Worm (Caenorhabditis elegans): Measurements from ENCODE around the gene myo-3.

DNA sequence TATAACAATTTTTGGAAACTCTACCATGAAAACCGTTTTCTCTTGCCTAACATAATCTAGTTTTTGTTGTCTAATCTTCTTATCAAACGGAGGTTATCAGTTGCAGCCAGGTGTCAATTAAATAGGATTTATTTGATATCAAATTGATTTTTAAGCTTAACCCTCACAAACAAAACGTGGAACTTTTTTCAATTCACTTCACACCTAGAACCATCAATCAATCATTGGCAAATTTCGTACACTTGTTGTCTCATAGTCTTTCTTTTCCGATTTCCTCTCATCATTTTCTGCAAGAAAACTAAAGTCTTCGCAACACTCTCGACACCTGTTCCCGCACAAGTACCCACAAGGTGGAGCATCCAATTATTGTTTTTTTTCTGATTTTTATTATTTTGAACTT lies 25.5 kb downstream of the myo-3 start:
- no peak for TF ChIP-seq nhr-12 (tag; optimal IDR thresholded peaks at IDR 0.05)
- TF ChIP-seq mep-1 (tag; optimal IDR thresholded peaks at IDR 0.05) = no peak
- no peak for TF ChIP-seq snpc-4 (tag; optimal IDR thresholded peaks at IDR 0.05)
- TF ChIP-seq sptf-1 (tag; optimal IDR thresholded peaks at IDR 0.05) = no peak
- TF ChIP-seq ham-2 (GFP tag; optimal IDR thresholded peaks at IDR 0.05) = no peak
- no peak for TF ChIP-seq unc-39 (tag; optimal IDR thresholded peaks at IDR 0.05)
- no peak for TF ChIP-seq lin-13 (tag; optimal IDR thresholded peaks at IDR 0.05)
- no peak for TF ChIP-seq lsy-2 (tag; optimal IDR thresholded peaks at IDR 0.05)
- no peak for TF ChIP-seq ces-1 (GFP tag; optimal IDR thresholded peaks at IDR 0.05)
- no peak for TF ChIP-seq nhr-76 (tag; optimal IDR thresholded peaks at IDR 0.05)
- no peak for TF ChIP-seq blmp-1 (tag; optimal IDR thresholded peaks at IDR 0.05)
